Fruit fly (Drosophila melanogaster): ENCODE measurements around the gene CG9701.

CG9701 gene

dm6 chr3L:16695076-16695847, 38.1 kb upstream of the CG9701 start (continued):
- TF ChIP-seq wdn (GFP tag; IDR thresholded peaks at IDR 0.05) = no peak
- TF ChIP-seq Optix (GFP tag; IDR thresholded peaks at IDR 0.05) = no peak
- no peak for TF ChIP-seq CG15696 (tag; optimal IDR thresholded peaks at IDR 0.05)
- no peak for TF ChIP-seq CG15269 (tag; optimal IDR thresholded peaks at IDR 0.05)
- TF ChIP-seq pros (GFP tag; optimal IDR thresholded peaks at IDR 0.05) = no peak

dm6 chr3L:16697069-16697468, 36.3 kb upstream of the CG9701 start:
- peak in 1 of 2 experiments; percentile 72 for TF ChIP-seq bsh (GFP tag; optimal IDR thresholded peaks at IDR 0.05)
- no peak for TF ChIP-seq Dek (tag; optimal IDR thresholded peaks at IDR 0.05)
- TF ChIP-seq Eip74EF (GFP tag; optimal IDR thresholded peaks at IDR 0.05) = no peak
- TF ChIP-seq CG5953 (GFP tag; IDR thresholded peaks at IDR 0.05) = no peak
- TF ChIP-seq CG2199 (GFP tag; IDR thresholded peaks at IDR 0.05) = no peak
- peak; percentile 35 for TF ChIP-seq az2 (GFP tag; optimal IDR thresholded peaks at IDR 0.05)
- TF ChIP-seq CG8388 (GFP tag; optimal IDR thresholded peaks at IDR 0.05) = peak; percentile 48
- TF ChIP-seq CG8089 (GFP tag; optimal IDR thresholded peaks at IDR 0.05) = no peak
- peak; percentile 39 for TF ChIP-seq CG13424 (tag; optimal IDR thresholded peaks at IDR 0.05)
- TF ChIP-seq Meics (GFP tag; optimal IDR thresholded peaks at IDR 0.05) = peak; percentile 27
- TF ChIP-seq unpg (GFP tag; optimal IDR thresholded peaks at IDR 0.05) = peak; percentile 42
- TF ChIP-seq Drgx (GFP tag; IDR thresholded peaks at IDR 0.05) = peak; percentile 58
- TF ChIP-seq ATbp (GFP tag; optimal IDR thresholded peaks at IDR 0.05) = no peak
- peak; percentile 41; the same call in 1 of the 3 replicates for TF ChIP-seq so (GFP tag; IDR thresholded peaks at IDR 0.05)
- TF ChIP-seq corto (GFP tag; optimal IDR thresholded peaks at IDR 0.05) = no peak
- peak; percentile 7 for TF ChIP-seq caup (GFP tag; optimal IDR thresholded peaks at IDR 0.05; ENCODE audit: severe bottlenecking)
- no peak for TF ChIP-seq pnt (GFP tag; optimal IDR thresholded peaks at IDR 0.05)
- TF ChIP-seq Asciz (GFP tag; optimal IDR thresholded peaks at IDR 0.05) = peak; percentile 1
- peak; percentile 61; the same call in 2 of the 3 replicates for TF ChIP-seq tgo (GFP tag; IDR thresholded peaks at IDR 0.05)
- no peak for TF ChIP-seq CG6765 (GFP tag; optimal IDR thresholded peaks at IDR 0.05)
- TF ChIP-seq prd (optimal IDR thresholded peaks at IDR 0.05) = no peak
- peak; percentile 52; the same call in 1 of the 3 replicates for TF ChIP-seq prd (GFP tag; IDR thresholded peaks at IDR 0.05)
- TF ChIP-seq bowl (GFP tag; IDR thresholded peaks at IDR 0.05) = no peak
- peak; percentile 46 for TF ChIP-seq CG13296 (GFP tag; optimal IDR thresholded peaks at IDR 0.05)
- TF ChIP-seq CG9932 (GFP tag; IDR thresholded peaks at IDR 0.05) = no peak
- peak; percentile 16 for TF ChIP-seq bcd (GFP tag; optimal IDR thresholded peaks at IDR 0.05)
- no peak for TF ChIP-seq CG6254 (GFP tag; optimal IDR thresholded peaks at IDR 0.05)
- no peak for TF ChIP-seq croc (GFP tag; conservative IDR thresholded peaks at IDR 0.05)
- TF ChIP-seq CG3847 (GFP tag; IDR thresholded peaks at IDR 0.05) = peak; percentile 37
- no peak for TF ChIP-seq Bdp1 (GFP tag; optimal IDR thresholded peaks at IDR 0.05)
- peak; percentile 31 for TF ChIP-seq fd3F (GFP tag; optimal IDR thresholded peaks at IDR 0.05)
- TF ChIP-seq usp (GFP tag; optimal IDR thresholded peaks at IDR 0.05) = no peak
- TF ChIP-seq NK7.1 (GFP tag; optimal IDR thresholded peaks at IDR 0.05) = no peak
- no peak; the same call in 1 of the 2 replicates for TF ChIP-seq CG6272 (GFP tag; IDR thresholded peaks at IDR 0.05)
- no peak for TF ChIP-seq Optix (GFP tag; IDR thresholded peaks at IDR 0.05)
- no peak for TF ChIP-seq CG31365 (tag; optimal IDR thresholded peaks at IDR 0.05)
- peak; percentile 55 for TF ChIP-seq grau (tag; optimal IDR thresholded peaks at IDR 0.05)
- TF ChIP-seq Camta (GFP tag; optimal IDR thresholded peaks at IDR 0.05) = no peak
- TF ChIP-seq NFAT (GFP tag; IDR thresholded peaks at IDR 0.05) = no peak
- peak; percentile 39 for TF ChIP-seq CG17829 (tag; optimal IDR thresholded peaks at IDR 0.05)
- peak; percentile 48; the same call in 1 of the 2 replicates for TF ChIP-seq sob (GFP tag; IDR thresholded peaks at IDR 0.05)
- no peak for TF ChIP-seq CG3163 (GFP tag; optimal IDR thresholded peaks at IDR 0.05)
- peak; percentile 51 for TF ChIP-seq Fer3 (tag; optimal IDR thresholded peaks at IDR 0.05)
- peak; percentile 51 for TF ChIP-seq CG14441 (GFP tag; IDR thresholded peaks at IDR 0.05)
